Fruit fly (Drosophila melanogaster): ENCODE measurements around the gene AP-1gamma.

Gene AP-1gamma

dm6 chrX:9120828-9121754 lies 12.6 kb downstream of the AP-1gamma start (continued):
- TF ChIP-seq CG18476 (GFP tag; optimal IDR thresholded peaks at IDR 0.05) (no peak), CG9876 (GFP tag; optimal IDR thresholded peaks at IDR 0.05) (no peak), slbo (GFP tag; IDR thresholded peaks at IDR 0.05) (peak; percentile 55), H15 (GFP tag; IDR thresholded peaks at IDR 0.05) (no peak), Pdp1 (GFP tag; optimal IDR thresholded peaks at IDR 0.05) (peak; percentile 24 to 37), Atf-2 (GFP tag; optimal IDR thresholded peaks at IDR 0.05) (peak; percentile 17), lola (GFP tag; optimal IDR thresholded peaks at IDR 0.05) (peak in 1 of 3 experiments; percentile 33), Xbp1 (GFP tag; optimal IDR thresholded peaks at IDR 0.05) (peak; percentile 45), psq (GFP tag; optimal IDR thresholded peaks at IDR 0.05) (no peak), CG18599 (GFP tag; optimal IDR thresholded peaks at IDR 0.05) (peak; percentile 58), cg (GFP tag; optimal IDR thresholded peaks at IDR 0.05) (peak; percentile 22), dpn (GFP tag; optimal IDR thresholded peaks at IDR 0.05) (peak; percentile 24 to 32), ranshi (GFP tag; IDR thresholded peaks at IDR 0.05) (no peak), lov (optimal IDR thresholded peaks at IDR 0.05) (no peak), lov (GFP tag; IDR thresholded peaks at IDR 0.05) (no peak), Sox102F (GFP tag; optimal IDR thresholded peaks at IDR 0.05) (peak; percentile 63), CG8924 (tag; optimal IDR thresholded peaks at IDR 0.05) (peak; percentile 57), MBD-R2 (GFP tag; IDR thresholded peaks at IDR 0.05) (no peak), CG2678 (tag; optimal IDR thresholded peaks at IDR 0.05) (peak; percentile 67), CG1529 (GFP tag; optimal IDR thresholded peaks at IDR 0.05) (no peak), CG14667 (GFP tag; IDR thresholded peaks at IDR 0.05) (no peak), slou (GFP tag; optimal IDR thresholded peaks at IDR 0.05) (no peak), Abd-B (GFP tag; optimal IDR thresholded peaks at IDR 0.05) (no peak), vvl (GFP tag; IDR thresholded peaks at IDR 0.05) (peak; percentile 55), nau (GFP tag; optimal IDR thresholded peaks at IDR 0.05) (peak; percentile 59), pho (GFP tag; optimal IDR thresholded peaks at IDR 0.05) (peak; percentile 6), gem (tag; optimal IDR thresholded peaks at IDR 0.05) (peak; percentile 71), Ravus (GFP tag; IDR thresholded peaks at IDR 0.05) (no peak), HHEX (GFP tag; optimal IDR thresholded peaks at IDR 0.05) (peak; percentile 45), onecut (GFP tag; IDR thresholded peaks at IDR 0.05) (no peak), CG16863 (GFP tag; optimal IDR thresholded peaks at IDR 0.05) (peak; percentile 0), ap (GFP tag; IDR thresholded peaks at IDR 0.05) (no peak), dmrt11E (tag; optimal IDR thresholded peaks at IDR 0.05) (peak; percentile 11), CG3838 (GFP tag; optimal IDR thresholded peaks at IDR 0.05) (no peak), CG12071 (GFP tag; optimal IDR thresholded peaks at IDR 0.05) (peak; percentile 19), Hr51 (GFP tag; optimal IDR thresholded peaks at IDR 0.05) (peak in 1 of 2 experiments; percentile 48), CG32532 (GFP tag; IDR thresholded peaks at IDR 0.05) (peak; percentile 58; the same call in 1 of the 2 replicates), zen2 (GFP tag; IDR thresholded peaks at IDR 0.05; ENCODE audit: partially characterized antibody) (no peak), Lim3 (GFP tag; IDR thresholded peaks at IDR 0.05) (no peak), CG1603 (tag; optimal IDR thresholded peaks at IDR 0.05) (peak; percentile 35), caup (GFP tag; optimal IDR thresholded peaks at IDR 0.05; ENCODE audit: severe bottlenecking) (no peak), dmrt99B (tag; optimal IDR thresholded peaks at IDR 0.05) (peak; percentile 65), bowl (GFP tag; IDR thresholded peaks at IDR 0.05) (no peak), CG3281 (GFP tag; optimal IDR thresholded peaks at IDR 0.05) (peak; percentile 55), Sox100B (GFP tag; optimal IDR thresholded peaks at IDR 0.05) (peak; percentile 26), gt (GFP tag; IDR thresholded peaks at IDR 0.05) (no peak), da (GFP tag; optimal IDR thresholded peaks at IDR 0.05) (no peak), sr (GFP tag; IDR thresholded peaks at IDR 0.05) (peak; percentile 72; the same call in 2 of the 3 replicates)
